Worm (Caenorhabditis elegans): ENCODE measurements around the gene K05B2.2.
A peak's percentile ranks its signal among the peaks of the same experiment; 100 is the strongest.

ce11 chrX:4890159-4890558 is 15.7 kb upstream of the K05B2.2 start, which contains the start of gene T07F12.2:
- no peak for TF ChIP-seq nhr-12 (tag; optimal IDR thresholded peaks at IDR 0.05)
- no peak for TF ChIP-seq ceh-16 (tag; optimal IDR thresholded peaks at IDR 0.05)
- TF ChIP-seq lin-39 (tag; optimal IDR thresholded peaks at IDR 0.05) = peak; percentile 39
- no peak for TF ChIP-seq ceh-82 (tag; optimal IDR thresholded peaks at IDR 0.05)
- no peak for TF ChIP-seq fos-1 (tag; optimal IDR thresholded peaks at IDR 0.05)
- no peak for TF ChIP-seq nhr-77 (tag; optimal IDR thresholded peaks at IDR 0.05)
- TF ChIP-seq ztf-11 (tag; optimal IDR thresholded peaks at IDR 0.05) = no peak
- TF ChIP-seq nfya-1 (tag; optimal IDR thresholded peaks at IDR 0.05; ENCODE audit: insufficient read depth) = peak; percentile 44
- no peak for TF ChIP-seq ztf-4 (tag; optimal IDR thresholded peaks at IDR 0.05)
- TF ChIP-seq skn-1 (tag; optimal IDR thresholded peaks at IDR 0.05) = no peak
